Worm (Caenorhabditis elegans): ENCODE results near the gene R74.8.
A peak's percentile ranks its signal among the peaks of the same experiment; 100 is the strongest.

DNA sequence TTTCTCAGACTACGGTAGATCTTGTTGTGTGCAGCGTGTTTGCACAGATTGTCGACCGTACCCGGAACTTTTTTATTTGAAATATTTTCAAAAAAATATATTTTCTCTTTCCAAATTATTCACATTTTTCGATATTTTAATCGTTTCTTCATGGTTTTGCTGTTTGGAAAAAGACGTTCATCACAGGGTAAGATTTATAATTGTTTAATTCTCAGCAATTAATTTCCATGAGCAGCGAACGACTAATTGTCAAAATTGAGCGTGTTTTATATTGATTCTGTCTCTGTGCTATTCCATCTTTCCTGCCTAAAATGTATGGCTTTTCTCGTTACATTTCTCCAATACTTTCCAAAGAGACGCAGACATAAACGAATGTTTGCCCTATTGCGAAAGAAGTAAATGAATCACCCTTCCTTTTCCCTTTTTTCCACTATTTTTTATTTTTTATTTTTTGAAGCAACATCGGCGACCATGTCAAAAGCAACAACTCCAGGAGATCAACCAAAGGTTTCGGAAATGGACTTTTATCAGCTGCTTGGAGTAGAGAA lies 14.9 kb upstream of the R74.8 start, which contains the start of gene dnj-16:
- no peak for TF ChIP-seq ceh-82 (tag; optimal IDR thresholded peaks at IDR 0.05)
- TF ChIP-seq ztf-7 (tag; optimal IDR thresholded peaks at IDR 0.05), result no peak
- no peak for TF ChIP-seq nhr-25 (tag; optimal IDR thresholded peaks at IDR 0.05; ENCODE audit: borderline replicate concordance, insufficient read depth)
- peak; percentile 34 for TF ChIP-seq nhr-28 (tag; optimal IDR thresholded peaks at IDR 0.05)
- no peak for TF ChIP-seq lin-39 (tag; optimal IDR thresholded peaks at IDR 0.05)
- no peak for TF ChIP-seq arid-1 (GFP tag; conservative IDR thresholded peaks at IDR 0.05)
- TF ChIP-seq ama-1 (optimal IDR thresholded peaks at IDR 0.05), result no peak
- TF ChIP-seq lsy-2 (tag; optimal IDR thresholded peaks at IDR 0.05), result peak in 1 of 2 experiments; percentile 71
- peak in 1 of 2 experiments; percentile 2 for TF ChIP-seq mdl-1 (tag; optimal IDR thresholded peaks at IDR 0.05)
- no peak for TF ChIP-seq egl-27 (tag; optimal IDR thresholded peaks at IDR 0.05)
- no peak for TF ChIP-seq attf-4 (tag; optimal IDR thresholded peaks at IDR 0.05)
- TF ChIP-seq pqm-1 (tag; optimal IDR thresholded peaks at IDR 0.05), result peak; percentile 36
- TF ChIP-seq daf-16 (GFP tag; optimal IDR thresholded peaks at IDR 0.05), result no peak
- TF ChIP-seq daf-16 (tag; optimal IDR thresholded peaks at IDR 0.05), result peak; percentile 17
